Worm (Caenorhabditis elegans) whole organism, L2 larva: ENCODE measurements around the gene F54F2.14.

ENCODE experiments used
- C34F6.9 ChIP-seq: fragments of 150-350 bp; optimal IDR thresholded peaks from 2 replicates; lab custom pipeline; 2014; ENCODE audit warnings: missing biosample characterization, missing genetic modification characterization
- R02D3.7 ChIP-seq: fragments of 150-350 bp; optimal IDR thresholded peaks from 2 replicates; lab custom pipeline; 2014; ENCODE audit warnings: missing biosample characterization, missing genetic modification characterization
- Y55F3AM.14 ChIP-seq: fragments of 200-800 bp; sonication (Bioruptor generic); optimal IDR thresholded peaks from 2 replicates; lab custom pipeline; 2018; ENCODE audit warnings: mild to moderate bottlenecking, missing genetic modification characterization, missing compliant biosample characterization
- ZK546.5 ChIP-seq: sonication (generic microtip); optimal IDR thresholded peaks from 2 replicates; lab custom pipeline; 2017; ENCODE audit warnings: missing biosample characterization, missing genetic modification characterization
- alr-1 ChIP-seq: fragments of 150-350 bp; optimal IDR thresholded peaks from 2 replicates; lab custom pipeline; 2014; ENCODE audit warnings: missing biosample characterization, missing genetic modification characterization
- ceh-16 ChIP-seq: fragments of 150-350 bp; optimal IDR thresholded peaks from 2 replicates; lab custom pipeline; 2014; ENCODE audit warnings: missing biosample characterization, missing genetic modification characterization
- crh-2 ChIP-seq: sonication (generic microtip); optimal IDR thresholded peaks from 2 replicates; lab custom pipeline; 2017; ENCODE audit warnings: missing biosample characterization, missing genetic modification characterization
- dmd-4 ChIP-seq: sonication (generic microtip); optimal IDR thresholded peaks from 2 replicates; lab custom pipeline; 2017; ENCODE audit warnings: missing biosample characterization, missing genetic modification characterization
- gmeb-1 ChIP-seq: fragments of 150-350 bp; optimal IDR thresholded peaks from 2 replicates; lab custom pipeline; 2014; ENCODE audit warnings: missing biosample characterization, missing genetic modification characterization
- lin-39 ChIP-seq: fragments of 150-350 bp; optimal IDR thresholded peaks from 2 replicates; lab custom pipeline; 2014; ENCODE audit warnings: missing biosample characterization, missing genetic modification reagents, missing genetic modification characterization
- lsy-2 ChIP-seq, 2 experiments: fragments of 150-350 bp in 1 of 2; sonication (generic microtip) in 1 of 2; optimal IDR thresholded peaks; 2 replicates each; lab custom pipeline; 2014 to 2017; ENCODE audit warnings: missing biosample characterization in 2 of 2, missing genetic modification characterization in 2 of 2
- nhr-10 ChIP-seq: sonication (generic microtip); optimal IDR thresholded peaks from 2 replicates; lab custom pipeline; 2017; ENCODE audit warnings: missing biosample characterization, missing genetic modification characterization
- nhr-12 ChIP-seq: fragments of 150-350 bp; optimal IDR thresholded peaks from 2 replicates; lab custom pipeline; 2014; ENCODE audit warnings: missing biosample characterization, missing genetic modification characterization
- nhr-129 ChIP-seq: fragments of 150-350 bp; optimal IDR thresholded peaks from 2 replicates; lab custom pipeline; 2014; ENCODE audit warnings: missing biosample characterization, missing genetic modification characterization
- nhr-21 ChIP-seq: fragments of 150-350 bp; optimal IDR thresholded peaks from 2 replicates; lab custom pipeline; 2014; ENCODE audit warnings: missing biosample characterization, missing genetic modification characterization
- nhr-23 ChIP-seq: fragments of 150-350 bp; optimal IDR thresholded peaks from 2 replicates; lab custom pipeline; 2014; ENCODE audit warnings: missing biosample characterization, missing genetic modification reagents, missing genetic modification characterization
- nhr-237 ChIP-seq: fragments of 150-350 bp; optimal IDR thresholded peaks from 2 replicates; lab custom pipeline; 2014; ENCODE audit warnings: missing biosample characterization, missing genetic modification characterization
- nhr-25 ChIP-seq: fragments of 150-350 bp; sonication (generic microtip); optimal IDR thresholded peaks from 3 replicates; lab custom pipeline; 2014; ENCODE audit warnings: missing biosample characterization, missing genetic modification characterization
- nhr-6 ChIP-seq: fragments of 150-350 bp; optimal IDR thresholded peaks from 2 replicates; lab custom pipeline; 2014; ENCODE audit warnings: missing biosample characterization, missing genetic modification characterization
- peb-1 ChIP-seq: fragments of 150-350 bp; optimal IDR thresholded peaks from 2 replicates; lab custom pipeline; 2014; ENCODE audit warnings: missing biosample characterization, missing genetic modification characterization
- sem-4 ChIP-seq: fragments of 150-350 bp; optimal IDR thresholded peaks from 2 replicates; lab custom pipeline; 2014; ENCODE audit warnings: missing biosample characterization, missing genetic modification reagents, missing genetic modification characterization
- skn-1 ChIP-seq: sonication (generic microtip); optimal IDR thresholded peaks from 2 replicates; lab custom pipeline; 2017; ENCODE audit warnings: missing biosample characterization, missing genetic modification characterization
- sma-9 ChIP-seq, 2 experiments: fragments of 150-350 bp in 1 of 2; sonication (generic microtip) in 1 of 2; optimal IDR thresholded peaks; 2 replicates each; lab custom pipeline; 2014 to 2016; ENCODE audit warnings: missing genetic modification characterization in 2 of 2, mild to moderate bottlenecking in 1 of 2, missing biosample characterization in 1 of 2, missing compliant biosample characterization in 1 of 2, missing genetic modification reagents in 1 of 2, moderate library complexity in 1 of 2
- unc-55 ChIP-seq: fragments of 150-350 bp; sonication (generic microtip); optimal IDR thresholded peaks from 3 replicates; lab custom pipeline; 2014; ENCODE audit warnings: missing biosample characterization, missing genetic modification reagents, missing genetic modification characterization
- unc-62 ChIP-seq: fragments of 150-350 bp; optimal IDR thresholded peaks from 2 replicates; lab custom pipeline; 2014; ENCODE audit warnings: missing biosample characterization, missing genetic modification reagents, missing genetic modification characterization
- zag-1 ChIP-seq: fragments of 150-350 bp; optimal IDR thresholded peaks from 2 replicates; lab custom pipeline; 2014; ENCODE audit warnings: missing biosample characterization, missing genetic modification characterization
- ztf-11 ChIP-seq: sonication (generic microtip); optimal IDR thresholded peaks from 2 replicates; lab custom pipeline; 2017; ENCODE audit warnings: missing biosample characterization, missing genetic modification characterization
- ztf-4 ChIP-seq: fragments of 150-350 bp; optimal IDR thresholded peaks from 2 replicates; lab custom pipeline; 2014; ENCODE audit warnings: missing biosample characterization, missing genetic modification characterization

F54F2.14 gene

ce11 chrIII:8749487-8749886 lies 41.9 kb upstream of the F54F2.14 start, which contains the start of gene sma-2 (continued):
- TF ChIP-seq nhr-10 (tag; lab: Kevin White, UChicago) = no peak

- TF ChIP-seq sma-9 (GFP tag; optimal IDR thresholded peaks at IDR 0.05; lab: Kevin White, UChicago) = no peak
- no peak for TF ChIP-seq sma-9 (tag; optimal IDR thresholded peaks at IDR 0.05; lab: Kevin White, UChicago)
- no peak for TF ChIP-seq nhr-237
- TF ChIP-seq peb-1 (tag; lab: Kevin White, UChicago) = no peak
- no peak for TF ChIP-seq unc-55 (GFP tag; lab: Kevin White, UChicago)
Measured at ce11 chrIII:8750606-8751005, 40.7 kb upstream of the F54F2.14 start, which contains the start of gene ugtp-1. ugtp-1 (minus strand) TSS chrIII:8750706.

ce11 chrIII:8754682-8755081 lies 36.7 kb upstream of the F54F2.14 start, which contains the start of gene tomm-70:
tomm-70 (minus strand) TSS chrIII:8754750.
- TF ChIP-seq ztf-4 (tag; lab: Kevin White, UChicago) (no peak), C34F6.9 (tag; lab: Kevin White, UChicago) (peak; percentile 36), lin-39 (no peak), unc-55 (GFP tag; lab: Kevin White, UChicago) (peak; percentile 31), gmeb-1 (peak; percentile 9), nhr-6 (tag; lab: Kevin White, UChicago) (no peak), nhr-129 (tag; lab: Kevin White, UChicago) (peak; percentile 30), nhr-25 (tag; lab: Kevin White, UChicago) (no peak), lsy-2 (tag; optimal IDR thresholded peaks at IDR 0.05; lab: Kevin White, UChicago) (peak in 1 of 2 experiments; percentile 25), R02D3.7 (peak; percentile 34)
- TF ChIP-seq, all 48 proteins: peak for 6

- peak; percentile 5 for TF ChIP-seq nhr-129 (tag; lab: Kevin White, UChicago)
- TF ChIP-seq nhr-10 (tag; lab: Kevin White, UChicago) = no peak
- TF ChIP-seq, all 48 proteins: peak for 1
Measured at ce11 chrIII:8761040-8761654, 30.2 kb upstream of the F54F2.14 start, which contains the start of gene aak-1. aak-1 (minus strand) TSS chrIII:8761090.

- TF ChIP-seq unc-55 (GFP tag; lab: Kevin White, UChicago) (no peak), alr-1 (no peak), skn-1 (tag; lab: Kevin White, UChicago) (no peak), sem-4 (tag; lab: Kevin White, UChicago) (no peak), nhr-23 (tag; lab: Kevin White, UChicago) (no peak)
Measured at ce11 chrIII:8762016-8762415, 29.3 kb upstream of the F54F2.14 start.

- TF ChIP-seq lsy-2 (tag; optimal IDR thresholded peaks at IDR 0.05; lab: Kevin White, UChicago) = no peak
- no peak for TF ChIP-seq sem-4 (tag; lab: Kevin White, UChicago)
- no peak for TF ChIP-seq peb-1 (tag; lab: Kevin White, UChicago)
- no peak for TF ChIP-seq ztf-4 (tag; lab: Kevin White, UChicago)
- TF ChIP-seq unc-62 (GFP tag; lab: Kevin White, UChicago) = no peak
- no peak for TF ChIP-seq nhr-6 (tag; lab: Kevin White, UChicago)
- TF ChIP-seq unc-55 (GFP tag; lab: Kevin White, UChicago) = no peak
- TF ChIP-seq nhr-12 = no peak
- TF ChIP-seq nhr-237 = no peak
- TF ChIP-seq dmd-4 (tag; lab: Kevin White, UChicago) = no peak
- TF ChIP-seq crh-2 (tag; lab: Kevin White, UChicago) = no peak
- TF ChIP-seq ceh-16 (tag; lab: Kevin White, UChicago) = no peak
- TF ChIP-seq zag-1 (tag; lab: Kevin White, UChicago) = no peak
- no peak for TF ChIP-seq sma-9 (GFP tag; optimal IDR thresholded peaks at IDR 0.05; lab: Kevin White, UChicago)
- no peak for TF ChIP-seq sma-9 (tag; optimal IDR thresholded peaks at IDR 0.05; lab: Kevin White, UChicago)
Measured at ce11 chrIII:8763111-8763510, 28.2 kb upstream of the F54F2.14 start.

ce11 chrIII:8765030-8765429 lies 26.3 kb upstream of the F54F2.14 start:
- TF ChIP-seq ceh-16 (tag; lab: Kevin White, UChicago) = no peak
- TF ChIP-seq nhr-21 (tag; lab: Kevin White, UChicago) = no peak
- TF ChIP-seq, all 48 proteins: peak for 0

- TF ChIP-seq ZK546.5 (tag; lab: Kevin White, UChicago) (no peak), ztf-4 (tag; lab: Kevin White, UChicago) (no peak), alr-1 (no peak), unc-62 (GFP tag; lab: Kevin White, UChicago) (no peak), nhr-23 (tag; lab: Kevin White, UChicago) (no peak), Y55F3AM.14 (GFP tag; lab: Kevin White, UChicago) (no peak), lin-39 (no peak), ztf-11 (tag; lab: Kevin White, UChicago) (no peak)
Measured at ce11 chrIII:8766467-8766866, 24.9 kb upstream of the F54F2.14 start.
